Worm (Caenorhabditis elegans) whole organism, late embryonic: ENCODE results near the gene B0495.9.

Experiments used
- dve-1 ChIP-seq: sonication (generic microtip); optimal IDR thresholded peaks from 2 replicates; lab custom pipeline; 2017; ENCODE audit warnings: antibody characterized with exemption, mild to moderate bottlenecking, missing genetic modification characterization, missing compliant biosample characterization
- elt-2 ChIP-seq: sonication (generic microtip); optimal IDR thresholded peaks from 2 replicates; lab custom pipeline; 2016; ENCODE audit warnings: missing genetic modification reagents, missing genetic modification characterization, missing compliant biosample characterization
- fkh-6 ChIP-seq: sonication (generic microtip); optimal IDR thresholded peaks from 2 replicates; lab custom pipeline; 2016; ENCODE audit warnings: missing genetic modification characterization, missing compliant biosample characterization

DNA sequence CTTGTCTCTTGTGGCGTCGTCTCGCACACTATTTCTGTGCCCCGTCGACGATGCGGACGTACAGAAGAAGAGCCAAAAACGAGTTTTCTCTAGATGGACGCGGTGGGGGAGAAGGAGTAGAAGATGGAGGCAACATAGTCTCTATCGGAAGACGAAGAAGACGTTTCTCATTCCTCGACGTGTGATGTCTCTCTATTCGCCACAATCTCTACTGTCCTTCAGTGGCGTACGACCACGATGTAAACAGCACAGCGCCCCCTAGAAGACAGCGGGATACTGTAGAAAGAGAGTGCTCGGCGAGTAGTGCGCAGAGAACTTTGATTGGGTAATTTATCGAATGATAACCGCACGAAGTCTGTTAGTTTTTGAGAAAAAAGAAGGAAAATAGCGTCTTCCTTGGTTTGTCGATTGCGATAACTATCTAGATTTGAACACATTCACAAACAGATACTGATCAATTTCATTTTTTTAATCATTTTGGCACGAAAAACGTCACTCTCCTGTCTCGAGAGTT lies 29.0 kb downstream of the B0495.9 start:
- TF ChIP-seq fkh-6 (tag; lab: Kevin White, UChicago) (no peak), elt-2 (tag; lab: Kevin White, UChicago) (no peak), dve-1 (tag; lab: Kevin White, UChicago) (no peak)
